Worm (Caenorhabditis elegans) whole organism, L4 larva: ENCODE data around the gene sftb-1.

ENCODE experiments used
- D1046.2 ChIP-seq: fragments of 200-800 bp; sonication (Bioruptor generic); IDR thresholded peaks from 2 replicates; pipeline ENCODE4 v1.3.6; 2022; ENCODE audit warnings: missing genetic modification characterization, missing compliant biosample characterization
- ZK337.2 ChIP-seq: fragments of 200-800 bp; sonication (Bioruptor generic); IDR thresholded peaks from 2 replicates; pipeline ENCODE4 v1.3.6; 2022; ENCODE audit warnings: missing genetic modification reagents, missing genetic modification characterization, missing compliant biosample characterization
- aha-1 ChIP-seq: fragments of 150-350 bp; peaks from one replicate; lab custom pipeline; 2014; ENCODE audit warnings: missing biosample characterization, missing genetic modification characterization
- ama-1 ChIP-seq: fragments of 150-350 bp; optimal IDR thresholded peaks from 2 replicates; lab custom pipeline; 2014; ENCODE audit warnings: inconsistent platforms, mixed read lengths
- ceh-28 ChIP-seq: fragments of 150-350 bp; optimal IDR thresholded peaks from 2 replicates; lab custom pipeline; 2014; ENCODE audit warnings: missing biosample characterization, missing genetic modification reagents, missing genetic modification characterization
- fos-1 ChIP-seq: fragments of 150-350 bp; optimal IDR thresholded peaks from 2 replicates; lab custom pipeline; 2014; ENCODE audit warnings: missing biosample characterization, missing genetic modification characterization
- nhr-237 ChIP-seq: sonication (generic microtip); optimal IDR thresholded peaks from 2 replicates; lab custom pipeline; 2017; ENCODE audit warnings: missing biosample characterization, missing genetic modification characterization
- nhr-25 ChIP-seq: sonication (generic microtip); optimal IDR thresholded peaks from 2 replicates; lab custom pipeline; 2017; ENCODE audit warnings: missing genetic modification characterization, mild to moderate bottlenecking, missing compliant biosample characterization, antibody characterized with exemption, moderate library complexity, borderline replicate concordance; ENCODE audit not compliant: insufficient read depth
- pha-4 ChIP-seq, 2 experiments: fragments of 150-350 bp in 1 of 2; fragments of 200-800 bp in 1 of 2; sonication (Bioruptor generic) in 1 of 2; IDR thresholded peaks in 1 of 2; optimal IDR thresholded peaks in 1 of 2; 2 replicates each; pipeline versions ENCODE4 v1.3.6 to Lab custom; 2014 to 2022; ENCODE audit warnings: missing genetic modification characterization in 2 of 2, missing genetic modification reagents in 2 of 2, missing biosample characterization in 1 of 2, missing compliant biosample characterization in 1 of 2
- unc-39 ChIP-seq: sonication (generic microtip); optimal IDR thresholded peaks from 2 replicates; lab custom pipeline; 2017; ENCODE audit warnings: missing biosample characterization, missing genetic modification characterization
- zfp-2 ChIP-seq: sonication (generic microtip); optimal IDR thresholded peaks from 2 replicates; lab custom pipeline; 2016; ENCODE audit warnings: mild to moderate bottlenecking, missing genetic modification characterization, missing compliant biosample characterization

- TF ChIP-seq aha-1 (tag; lab: Kevin White, UChicago) (peak; percentile 73), ZK337.2 (GFP tag; lab: Robert Waterston, UW) (no peak), nhr-25 (tag; lab: Kevin White, UChicago) (peak; percentile 59), D1046.2 (GFP tag; lab: Robert Waterston, UW) (no peak), ceh-28 (tag; lab: Kevin White, UChicago) (no peak), fos-1 (no peak), zfp-2 (tag; lab: Kevin White, UChicago) (no peak), nhr-237 (tag; lab: Kevin White, UChicago) (no peak), pha-4 (GFP tag; IDR thresholded peaks at IDR 0.05; lab: Robert Waterston, UW) (no peak), pha-4 (tag; optimal IDR thresholded peaks at IDR 0.05; lab: Kevin White, UChicago) (no peak), ama-1 (no peak), unc-39 (tag; lab: Kevin White, UChicago) (no peak)
Measured at ce11 chrIII:4236178-4236577, 32.9 kb downstream of the sftb-1 start.
